Fruit fly (Drosophila melanogaster): ENCODE results near the gene Fie.

DNA sequence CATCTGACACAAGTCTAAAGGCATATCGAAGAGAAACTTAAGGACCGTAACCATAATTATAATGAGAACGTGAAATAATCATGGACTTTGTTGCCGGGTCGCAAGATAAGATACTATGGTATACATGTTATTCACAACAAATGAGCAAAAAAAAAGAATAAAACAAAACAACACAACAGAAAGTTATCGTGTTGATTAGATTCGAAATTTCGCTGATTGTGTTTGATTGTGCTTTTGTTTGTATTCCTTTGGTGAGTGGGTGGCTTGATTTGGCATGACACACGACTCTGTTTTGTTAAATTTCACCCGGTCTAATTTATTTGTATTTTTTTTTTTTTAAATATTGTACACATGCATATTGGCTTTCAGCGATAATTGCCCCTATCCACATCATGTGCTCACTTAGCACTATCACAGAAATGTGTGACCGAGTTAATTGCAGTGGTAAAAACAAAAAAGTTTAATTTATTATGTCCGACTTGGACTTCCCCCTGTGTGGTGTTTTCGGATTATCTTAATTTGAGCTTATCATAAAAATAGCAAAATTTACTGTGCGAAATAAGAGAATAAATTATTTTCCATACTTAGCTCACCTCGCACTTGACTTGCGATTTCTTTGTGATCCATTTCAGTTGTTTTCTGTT is 31.4 kb downstream of the Fie start:
- TF ChIP-seq psq (GFP tag; optimal IDR thresholded peaks at IDR 0.05) (no peak), fru (GFP tag; optimal IDR thresholded peaks at IDR 0.05) (no peak), Hnf4 (GFP tag; optimal IDR thresholded peaks at IDR 0.05) (no peak), rgr (GFP tag; optimal IDR thresholded peaks at IDR 0.05) (no peak), usp (GFP tag; optimal IDR thresholded peaks at IDR 0.05) (no peak), CG32264 (GFP tag; optimal IDR thresholded peaks at IDR 0.05) (no peak), Abd-B (GFP tag; optimal IDR thresholded peaks at IDR 0.05) (no peak), Hr83 (GFP tag; optimal IDR thresholded peaks at IDR 0.05; ENCODE audit: poor library complexity, severe bottlenecking) (no peak), Mio (GFP tag; optimal IDR thresholded peaks at IDR 0.05) (no peak), br (GFP tag; optimal IDR thresholded peaks at IDR 0.05) (no peak)
